Worm (Caenorhabditis elegans): ENCODE results near the gene cyp-35B2.

The cyp-35B2 gene

DNA sequence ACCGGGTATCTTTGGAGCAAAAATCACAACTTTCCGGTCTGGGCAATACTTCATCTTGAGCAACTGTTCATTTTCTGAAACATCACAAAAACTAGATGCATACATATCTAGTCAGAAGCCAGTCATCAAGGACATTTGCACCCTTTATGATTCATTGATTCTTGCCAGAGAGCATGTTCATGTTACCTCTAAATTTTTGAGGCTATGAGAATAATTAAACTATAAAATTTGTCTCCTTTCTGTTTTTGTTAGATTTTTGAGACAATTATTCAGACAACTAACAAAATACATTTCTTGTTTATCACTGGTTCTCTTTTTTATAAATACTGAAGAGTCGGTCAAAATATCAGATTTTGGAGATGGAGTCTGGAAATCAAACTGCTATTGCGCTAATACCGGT is 25.5 kb upstream of the cyp-35B2 start, which contains the start of gene srx-67:
Gene srx-67 (plus strand): TSS at position 301 of the 400 bp plus-strand sequence.
- TF ChIP-seq ama-1 (optimal IDR thresholded peaks at IDR 0.05): no peak
- TF ChIP-seq ama-1 (GFP tag; optimal IDR thresholded peaks at IDR 0.05): no peak
- TF ChIP-seq tlf-1 (GFP tag; optimal IDR thresholded peaks at IDR 0.05): no peak
- TF ChIP-seq F33H1.4 (GFP tag; IDR thresholded peaks at IDR 0.05): no peak
- no peak for TF ChIP-seq mel-28 (tag; optimal IDR thresholded peaks at IDR 0.05; ENCODE audit: borderline replicate concordance)
- TF ChIP-seq T07F8.4 (tag; optimal IDR thresholded peaks at IDR 0.05): no peak
- TF ChIP-seq lag-1 (GFP tag; IDR thresholded peaks at IDR 0.05): no peak
- TF ChIP-seq F57C9.4 (tag; optimal IDR thresholded peaks at IDR 0.05): no peak
- TF ChIP-seq hmg-20 (GFP tag; IDR thresholded peaks at IDR 0.05): no peak
- no peak for TF ChIP-seq dpff-1 (tag; optimal IDR thresholded peaks at IDR 0.05)
- TF ChIP-seq C17E4.6 (GFP tag; IDR thresholded peaks at IDR 0.05): no peak
- no peak for TF ChIP-seq F39B2.1 (GFP tag; IDR thresholded peaks at IDR 0.05)
- TF ChIP-seq madf-10 (tag; optimal IDR thresholded peaks at IDR 0.05): no peak
- no peak for TF ChIP-seq lin-40 (tag; optimal IDR thresholded peaks at IDR 0.05)
- no peak for TF ChIP-seq xnd-1 (tag; optimal IDR thresholded peaks at IDR 0.05)
- no peak for TF ChIP-seq ceh-27 (GFP tag; optimal IDR thresholded peaks at IDR 0.05)

DNA sequence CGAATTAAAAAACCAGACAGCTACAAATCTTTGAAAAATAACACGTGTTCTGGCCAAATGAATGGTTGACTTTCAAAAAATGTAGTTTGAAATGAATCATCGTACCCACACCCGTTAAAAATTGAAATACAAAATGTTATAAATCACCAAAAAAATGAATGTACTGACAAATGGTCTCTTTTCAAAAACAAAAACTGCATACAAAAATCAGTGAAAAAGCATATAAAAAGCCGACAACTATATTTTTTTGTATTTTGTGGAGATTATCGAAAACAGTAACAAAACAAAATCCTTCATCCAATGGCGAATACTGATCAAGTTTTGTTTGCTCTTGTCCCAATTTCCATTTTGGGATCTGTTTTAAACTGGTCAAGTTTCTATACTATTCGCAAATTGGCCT is 22.7 kb upstream of the cyp-35B2 start, which contains the start of gene srx-66:
Gene srx-66 (plus strand): TSS at position 301 of the 400 bp plus-strand sequence.
- no peak for TF ChIP-seq ama-1 (optimal IDR thresholded peaks at IDR 0.05)
- TF ChIP-seq ama-1 (GFP tag; optimal IDR thresholded peaks at IDR 0.05): no peak
- TF ChIP-seq ceh-79 (tag; optimal IDR thresholded peaks at IDR 0.05): no peak
- no peak for TF ChIP-seq tbx-9 (tag; optimal IDR thresholded peaks at IDR 0.05; ENCODE audit: borderline replicate concordance)
- no peak for TF ChIP-seq chd-7 (tag; optimal IDR thresholded peaks at IDR 0.05)
- no peak for TF ChIP-seq K12H6.12 (tag; optimal IDR thresholded peaks at IDR 0.05)
- no peak for TF ChIP-seq egl-44 (GFP tag; IDR thresholded peaks at IDR 0.05)
- no peak for TF ChIP-seq ceh-40 (GFP tag; IDR thresholded peaks at IDR 0.05)
- no peak for TF ChIP-seq K11D2.4 (GFP tag; IDR thresholded peaks at IDR 0.05)
- TF ChIP-seq him-1 (tag; optimal IDR thresholded peaks at IDR 0.05): no peak
- no peak for TF ChIP-seq snpc-4 (GFP tag; optimal IDR thresholded peaks at IDR 0.05)
- no peak for TF ChIP-seq snpc-4 (tag; optimal IDR thresholded peaks at IDR 0.05)
- no peak for TF ChIP-seq nhr-120 (GFP tag; IDR thresholded peaks at IDR 0.05)
- no peak for TF ChIP-seq egl-18 (GFP tag; IDR thresholded peaks at IDR 0.05)
- no peak for TF ChIP-seq athp-1 (tag; optimal IDR thresholded peaks at IDR 0.05)
- TF ChIP-seq lsl-1 (GFP tag; optimal IDR thresholded peaks at IDR 0.05): no peak
- TF ChIP-seq sdz-38 (tag; optimal IDR thresholded peaks at IDR 0.05): no peak
- TF ChIP-seq pha-4 (tag; optimal IDR thresholded peaks at IDR 0.05): no peak
- TF ChIP-seq F57A8.1 (GFP tag; optimal IDR thresholded peaks at IDR 0.05): no peak
- no peak for TF ChIP-seq rcor-1 (GFP tag; IDR thresholded peaks at IDR 0.05)
- no peak for TF ChIP-seq ztf-3 (GFP tag; optimal IDR thresholded peaks at IDR 0.05)
- no peak for TF ChIP-seq akir-1 (GFP tag; optimal IDR thresholded peaks at IDR 0.05)

DNA sequence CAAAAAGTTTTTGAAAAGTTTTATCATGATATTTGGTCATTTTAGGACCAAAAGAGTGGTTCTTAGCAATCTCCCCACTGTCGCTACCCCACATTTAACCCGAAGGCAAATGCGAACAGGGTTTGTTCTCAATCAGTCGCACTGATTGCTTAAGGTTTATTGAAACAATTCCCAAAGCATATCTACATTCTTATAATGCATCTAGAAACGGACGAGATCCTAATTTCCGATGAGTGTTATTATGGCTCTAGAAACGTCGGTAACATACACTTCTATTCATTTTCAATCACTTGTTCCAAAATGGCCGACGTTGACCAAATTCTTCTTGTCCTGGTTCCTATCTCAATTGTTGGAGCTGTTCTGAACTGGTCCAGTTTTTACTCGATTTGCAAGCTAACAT is 20.3 kb upstream of the cyp-35B2 start, which contains the start of gene srx-65:
Gene srx-65 (plus strand): TSS at position 301 of the 400 bp plus-strand sequence.
- TF ChIP-seq D2030.7 (GFP tag; IDR thresholded peaks at IDR 0.05): no peak
- TF ChIP-seq egrh-3 (GFP tag; IDR thresholded peaks at IDR 0.05): no peak

Measured in whole organism, young adult.